Worm (Caenorhabditis elegans): ENCODE data around the gene B0507.4.

DNA sequence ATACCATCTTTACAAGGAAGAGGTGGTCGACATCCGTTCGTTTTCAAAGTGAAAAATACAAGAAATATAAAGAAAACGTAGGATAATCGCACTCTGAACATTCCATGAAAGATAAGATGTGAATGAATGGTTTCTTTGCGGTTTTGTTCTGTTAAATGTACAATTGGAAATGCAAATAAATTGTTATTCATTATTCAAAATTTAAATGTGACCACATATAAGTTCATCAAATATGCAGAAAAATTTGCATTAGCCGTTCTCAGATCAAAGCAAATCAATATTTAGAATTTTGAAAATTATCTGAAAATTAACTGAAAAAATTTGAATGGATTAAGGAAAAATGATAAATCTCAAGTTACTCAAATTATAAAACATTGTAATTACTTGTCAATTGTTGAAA lies 42.9 kb upstream of the B0507.4 start, which contains the start of gene ZC178.2:
- TF ChIP-seq unc-39 (tag; optimal IDR thresholded peaks at IDR 0.05) (no peak), mdl-1 (tag; optimal IDR thresholded peaks at IDR 0.05) (no peak), nhr-25 (tag; optimal IDR thresholded peaks at IDR 0.05) (no peak), sem-4 (tag; optimal IDR thresholded peaks at IDR 0.05) (no peak), dmd-4 (tag; optimal IDR thresholded peaks at IDR 0.05) (no peak), ceh-82 (tag; optimal IDR thresholded peaks at IDR 0.05) (no peak), mab-5 (tag; optimal IDR thresholded peaks at IDR 0.05) (no peak), ama-1 (optimal IDR thresholded peaks at IDR 0.05) (no peak)

Measured in whole organism, L2 larva.